Worm (Caenorhabditis elegans): ENCODE measurements around the gene F47C12.8.

F47C12.8 gene

ce11 chrIV:4025923-4026322, 27.5 kb upstream of the F47C12.8 start (continued):
- TF ChIP-seq ZK337.2 (GFP tag; IDR thresholded peaks at IDR 0.05) (no peak), ceh-32 (tag; optimal IDR thresholded peaks at IDR 0.05; ENCODE audit: poor library complexity) (no peak), arid-1 (GFP tag; conservative IDR thresholded peaks at IDR 0.05) (0 out of 2 replicates have a peak, but pooled peaks have one; percentile 33), mes-2 (tag; optimal IDR thresholded peaks at IDR 0.05; ENCODE audit: poor library complexity, severe bottlenecking) (no peak), php-3 (GFP tag; IDR thresholded peaks at IDR 0.05) (no peak), lir-3 (tag; optimal IDR thresholded peaks at IDR 0.05) (no peak), unc-62 (GFP tag; optimal IDR thresholded peaks at IDR 0.05 in 1 of 2) (no peak), unc-62 (tag; optimal IDR thresholded peaks at IDR 0.05) (no peak), mxl-3 (GFP tag; optimal IDR thresholded peaks at IDR 0.05) (peak; percentile 18), zip-2 (tag; optimal IDR thresholded peaks at IDR 0.05) (no peak), unc-39 (tag; optimal IDR thresholded peaks at IDR 0.05) (no peak), hlh-11 (tag; optimal IDR thresholded peaks at IDR 0.05) (peak; percentile 96), dmd-8 (GFP tag; IDR thresholded peaks at IDR 0.05) (no peak), madf-9 (GFP tag; conservative IDR thresholded peaks at IDR 0.05) (no peak), ceh-28 (tag; optimal IDR thresholded peaks at IDR 0.05) (no peak), daf-8 (GFP tag; IDR thresholded peaks at IDR 0.05) (no peak), nhr-77 (tag; optimal IDR thresholded peaks at IDR 0.05) (no peak), F44E2.7 (GFP tag; IDR thresholded peaks at IDR 0.05) (no peak), pha-4 (GFP tag; IDR thresholded peaks at IDR 0.05) (0 out of 2 replicates have a peak, but pooled peaks have one; percentile 29), pha-4 (tag; optimal IDR thresholded peaks at IDR 0.05) (no peak), unc-130 (GFP tag; optimal IDR thresholded peaks at IDR 0.05) (no peak), nhr-28 (tag; optimal IDR thresholded peaks at IDR 0.05) (peak; percentile 22), set-16 (GFP tag; IDR thresholded peaks at IDR 0.05) (peak; percentile 85), fkh-10 (GFP tag; optimal IDR thresholded peaks at IDR 0.05) (no peak), mep-1 (tag; optimal IDR thresholded peaks at IDR 0.05) (peak; percentile 82), nhr-11 (tag; optimal IDR thresholded peaks at IDR 0.05) (no peak), hlh-30 (tag; optimal IDR thresholded peaks at IDR 0.05; ENCODE audit: insufficient read depth) (no peak), lim-7 (GFP tag; IDR thresholded peaks at IDR 0.05) (no peak), Y105C5A.15 (GFP tag; IDR thresholded peaks at IDR 0.05) (no peak), ceh-62 (tag; optimal IDR thresholded peaks at IDR 0.05) (no peak), mxl-2 (GFP tag; conservative IDR thresholded peaks at IDR 0.05) (no peak), nhr-237 (tag; optimal IDR thresholded peaks at IDR 0.05) (no peak), lsy-2 (tag; optimal IDR thresholded peaks at IDR 0.05) (peak in 1 of 2 experiments; percentile 53), snpc-1.2 (GFP tag; IDR thresholded peaks at IDR 0.05) (no peak), spr-1 (tag; optimal IDR thresholded peaks at IDR 0.05) (no peak)

- TF ChIP-seq nhr-25 (tag; optimal IDR thresholded peaks at IDR 0.05; ENCODE audit: borderline replicate concordance, insufficient read depth) (peak; percentile 46), fos-1 (tag; optimal IDR thresholded peaks at IDR 0.05) (no peak), D1046.2 (GFP tag; IDR thresholded peaks at IDR 0.05) (no peak), nhr-77 (tag; optimal IDR thresholded peaks at IDR 0.05) (peak; percentile 84), zag-1 (tag; optimal IDR thresholded peaks at IDR 0.05) (no peak), lsy-2 (tag; optimal IDR thresholded peaks at IDR 0.05) (peak in 1 of 2 experiments; percentile 63), spr-1 (tag; optimal IDR thresholded peaks at IDR 0.05) (no peak), daf-16 (GFP tag; optimal IDR thresholded peaks at IDR 0.05) (peak in 1 of 2 experiments; percentile 97), daf-16 (tag; optimal IDR thresholded peaks at IDR 0.05) (peak; percentile 80), php-3 (GFP tag; IDR thresholded peaks at IDR 0.05) (peak; percentile 27; the same call in 1 of the 2 replicates), pha-4 (GFP tag; IDR thresholded peaks at IDR 0.05) (peak; percentile 79), pha-4 (tag; optimal IDR thresholded peaks at IDR 0.05) (no peak), snpc-1.2 (GFP tag; IDR thresholded peaks at IDR 0.05) (no peak), nhr-28 (tag; optimal IDR thresholded peaks at IDR 0.05) (peak; percentile 93), hif-1 (tag; optimal IDR thresholded peaks at IDR 0.05) (peak in 1 of 2 experiments; percentile 88), ceh-28 (tag; optimal IDR thresholded peaks at IDR 0.05) (no peak), lin-29 (GFP tag; IDR thresholded peaks at IDR 0.05) (peak; percentile 68), mdl-1 (tag; optimal IDR thresholded peaks at IDR 0.05) (peak in 1 of 2 experiments; percentile 82), nhr-42 (GFP tag; IDR thresholded peaks at IDR 0.05) (no peak), nhr-10 (tag; optimal IDR thresholded peaks at IDR 0.05) (peak; percentile 23), daf-12 (tag; optimal IDR thresholded peaks at IDR 0.05) (no peak), dpl-1 (GFP tag; optimal IDR thresholded peaks at IDR 0.05) (peak; percentile 38), pqm-1 (tag; optimal IDR thresholded peaks at IDR 0.05) (peak; percentile 20), hlh-11 (tag; optimal IDR thresholded peaks at IDR 0.05) (peak; percentile 93), set-16 (GFP tag; IDR thresholded peaks at IDR 0.05) (peak; percentile 85)
These were observed 26.0 kb upstream of the F47C12.8 start for ce11 chrIV:4024159-4025004.
